Worm (Caenorhabditis elegans): Measurements from ENCODE around the gene pdi-6.

DNA sequence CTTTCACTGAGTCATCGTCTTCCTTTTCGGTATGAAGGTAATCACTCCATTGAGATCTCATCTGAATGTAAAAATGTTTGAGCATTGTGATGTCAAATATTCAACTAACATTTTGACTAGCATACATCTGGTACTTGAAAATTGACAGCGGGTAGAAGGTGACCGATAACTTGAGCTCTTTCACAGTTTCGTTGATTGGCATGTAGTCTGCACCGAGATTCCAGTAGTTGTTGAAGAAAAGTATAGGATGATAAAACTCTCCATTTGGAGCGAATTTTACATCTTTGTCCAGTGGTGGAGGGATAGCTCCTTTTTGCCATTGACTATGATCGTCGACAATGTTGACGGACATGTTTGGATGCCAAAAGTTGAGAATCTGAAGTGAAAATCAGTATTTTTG is 30.7 kb upstream of the pdi-6 start:
- no peak for TF ChIP-seq dao-5 (tag; optimal IDR thresholded peaks at IDR 0.05)
- TF ChIP-seq W03F9.2 (tag; optimal IDR thresholded peaks at IDR 0.05) = no peak
